Worm (Caenorhabditis elegans) whole organism, L2 larva: ENCODE data around the gene wbp-11.

ENCODE experiments used
- C34F6.9 ChIP-seq: fragments of 150-350 bp; optimal IDR thresholded peaks from 2 replicates; lab custom pipeline; 2014; ENCODE audit warnings: missing biosample characterization, missing genetic modification characterization
- F13H6.1 ChIP-seq: sonication (generic microtip); optimal IDR thresholded peaks from 2 replicates; lab custom pipeline; 2016; ENCODE audit warnings: missing genetic modification characterization, missing compliant biosample characterization
- blmp-1 ChIP-seq: sonication (generic microtip); optimal IDR thresholded peaks from 2 replicates; lab custom pipeline; 2017; ENCODE audit warnings: missing genetic modification characterization, mild to moderate bottlenecking, missing compliant biosample characterization, antibody characterized with exemption, moderate library complexity; ENCODE audit not compliant: insufficient read depth
- ceh-82 ChIP-seq: fragments of 150-350 bp; optimal IDR thresholded peaks from 2 replicates; lab custom pipeline; 2014; ENCODE audit warnings: missing biosample characterization, missing genetic modification characterization
- crh-2 ChIP-seq: sonication (generic microtip); optimal IDR thresholded peaks from 2 replicates; lab custom pipeline; 2017; ENCODE audit warnings: missing biosample characterization, missing genetic modification characterization
- dmd-4 ChIP-seq: sonication (generic microtip); optimal IDR thresholded peaks from 2 replicates; lab custom pipeline; 2017; ENCODE audit warnings: missing biosample characterization, missing genetic modification characterization
- egl-27 ChIP-seq: sonication (generic microtip); optimal IDR thresholded peaks from 3 replicates; lab custom pipeline; 2017; ENCODE audit warnings: missing biosample characterization, missing genetic modification reagents, missing genetic modification characterization
- elt-3 ChIP-seq: sonication (generic microtip); optimal IDR thresholded peaks from 2 replicates; lab custom pipeline; 2017; ENCODE audit warnings: missing biosample characterization, missing genetic modification characterization
- fos-1 ChIP-seq: fragments of 150-350 bp; optimal IDR thresholded peaks from 2 replicates; lab custom pipeline; 2014; ENCODE audit warnings: missing biosample characterization, missing genetic modification characterization
- gmeb-1 ChIP-seq: fragments of 150-350 bp; optimal IDR thresholded peaks from 2 replicates; lab custom pipeline; 2014; ENCODE audit warnings: missing biosample characterization, missing genetic modification characterization
- lin-11 ChIP-seq: fragments of 150-350 bp; sonication (generic microtip); optimal IDR thresholded peaks from 2 replicates; lab custom pipeline; 2014; ENCODE audit warnings: missing biosample characterization, missing genetic modification characterization, inconsistent platforms, mixed read lengths
- lin-13 ChIP-seq: fragments of 150-350 bp; optimal IDR thresholded peaks from 2 replicates; lab custom pipeline; 2014; ENCODE audit warnings: missing biosample characterization, missing genetic modification reagents, missing genetic modification characterization
- lin-39 ChIP-seq: fragments of 150-350 bp; optimal IDR thresholded peaks from 2 replicates; lab custom pipeline; 2014; ENCODE audit warnings: missing biosample characterization, missing genetic modification reagents, missing genetic modification characterization
- lsy-2 ChIP-seq, 2 experiments: fragments of 150-350 bp in 1 of 2; sonication (generic microtip) in 1 of 2; optimal IDR thresholded peaks; 2 replicates each; lab custom pipeline; 2014 to 2017; ENCODE audit warnings: missing biosample characterization in 2 of 2, missing genetic modification characterization in 2 of 2
- mab-5 ChIP-seq: fragments of 150-350 bp; optimal IDR thresholded peaks from 2 replicates; lab custom pipeline; 2014; ENCODE audit warnings: missing biosample characterization, missing genetic modification characterization
- mbf-1 ChIP-seq: sonication (generic microtip); optimal IDR thresholded peaks from 2 replicates; lab custom pipeline; 2017; ENCODE audit warnings: missing biosample characterization, missing genetic modification characterization
- mdl-1 ChIP-seq, 2 experiments: fragments of 150-350 bp in 1 of 2; sonication (generic microtip) in 1 of 2; optimal IDR thresholded peaks; 2 replicates each; lab custom pipeline; 2017; ENCODE audit warnings: missing biosample characterization in 2 of 2, missing genetic modification characterization in 2 of 2
- nhr-10 ChIP-seq: sonication (generic microtip); optimal IDR thresholded peaks from 2 replicates; lab custom pipeline; 2017; ENCODE audit warnings: missing biosample characterization, missing genetic modification characterization
- nhr-12 ChIP-seq: fragments of 150-350 bp; optimal IDR thresholded peaks from 2 replicates; lab custom pipeline; 2014; ENCODE audit warnings: missing biosample characterization, missing genetic modification characterization
- nhr-129 ChIP-seq: fragments of 150-350 bp; optimal IDR thresholded peaks from 2 replicates; lab custom pipeline; 2014; ENCODE audit warnings: missing biosample characterization, missing genetic modification characterization
- nhr-21 ChIP-seq: fragments of 150-350 bp; optimal IDR thresholded peaks from 2 replicates; lab custom pipeline; 2014; ENCODE audit warnings: missing biosample characterization, missing genetic modification characterization
- nhr-23 ChIP-seq: fragments of 150-350 bp; optimal IDR thresholded peaks from 2 replicates; lab custom pipeline; 2014; ENCODE audit warnings: missing biosample characterization, missing genetic modification reagents, missing genetic modification characterization
- nhr-25 ChIP-seq: fragments of 150-350 bp; sonication (generic microtip); optimal IDR thresholded peaks from 3 replicates; lab custom pipeline; 2014; ENCODE audit warnings: missing biosample characterization, missing genetic modification characterization
- sem-4 ChIP-seq: fragments of 150-350 bp; optimal IDR thresholded peaks from 2 replicates; lab custom pipeline; 2014; ENCODE audit warnings: missing biosample characterization, missing genetic modification reagents, missing genetic modification characterization
- skn-1 ChIP-seq: sonication (generic microtip); optimal IDR thresholded peaks from 2 replicates; lab custom pipeline; 2017; ENCODE audit warnings: missing biosample characterization, missing genetic modification characterization
- sma-3 ChIP-seq: sonication (generic microtip); optimal IDR thresholded peaks from 2 replicates; lab custom pipeline; 2016; ENCODE audit warnings: missing genetic modification reagents, missing genetic modification characterization, missing compliant biosample characterization
- sma-9 ChIP-seq, 2 experiments: fragments of 150-350 bp in 1 of 2; sonication (generic microtip) in 1 of 2; optimal IDR thresholded peaks; 2 replicates each; lab custom pipeline; 2014 to 2016; ENCODE audit warnings: missing genetic modification characterization in 2 of 2, mild to moderate bottlenecking in 1 of 2, missing biosample characterization in 1 of 2, missing compliant biosample characterization in 1 of 2, missing genetic modification reagents in 1 of 2, moderate library complexity in 1 of 2
- unc-55 ChIP-seq: fragments of 150-350 bp; sonication (generic microtip); optimal IDR thresholded peaks from 3 replicates; lab custom pipeline; 2014; ENCODE audit warnings: missing biosample characterization, missing genetic modification reagents, missing genetic modification characterization
- ztf-1 ChIP-seq: fragments of 200-800 bp; sonication (Bioruptor generic); conservative IDR thresholded peaks from 2 replicates; pipeline ENCODE4 v1.3.6; 2022; ENCODE audit warnings: missing genetic modification characterization, missing compliant biosample characterization

The wbp-11 gene

DNA sequence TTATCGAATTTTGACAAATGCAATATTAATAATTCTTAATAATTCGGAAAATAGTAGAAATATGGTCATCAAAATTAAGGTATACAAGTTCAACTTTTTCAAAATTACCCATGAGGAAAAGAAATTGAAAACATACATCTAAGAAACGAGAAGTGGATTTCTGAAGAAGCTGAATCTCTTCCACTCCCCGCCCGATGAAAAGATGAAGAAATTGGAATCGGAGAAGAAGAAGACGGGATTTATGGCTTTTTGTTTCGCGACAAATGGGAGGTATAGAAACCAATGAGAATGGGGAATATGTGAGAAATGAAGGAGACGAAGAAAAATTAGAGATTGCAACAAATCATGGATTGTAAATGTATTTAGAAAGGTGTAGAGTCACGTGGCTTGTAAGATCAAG lies 30.3 kb downstream of the wbp-11 start:
- TF ChIP-seq dmd-4 (no peak), skn-1 (tag; lab: Kevin White, UChicago) (no peak), mab-5 (tag; lab: Kevin White, UChicago) (peak; percentile 5), lin-39 (tag; lab: Kevin White, UChicago) (no peak)

DNA sequence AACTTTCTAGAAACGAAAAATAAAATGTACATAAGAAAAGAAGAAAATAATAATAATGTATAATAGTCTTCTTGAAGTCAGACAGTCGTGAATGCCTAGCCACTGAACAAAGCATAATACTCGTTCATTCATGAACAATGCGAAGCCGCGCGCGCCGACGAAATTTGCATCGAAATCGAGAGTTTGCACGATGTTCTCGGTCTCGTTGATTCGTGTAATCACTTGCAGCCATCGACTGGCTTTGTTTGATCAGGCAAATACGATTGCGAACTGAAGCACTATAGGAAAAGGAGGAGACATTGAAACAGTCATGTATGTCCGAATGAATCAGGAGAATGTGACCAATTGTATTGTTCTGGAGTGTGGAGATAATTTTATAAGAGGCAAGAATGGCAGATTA lies 31.0 kb downstream of the wbp-11 start:
- TF ChIP-seq blmp-1 (tag; lab: Kevin White, UChicago) (peak; percentile 50), mdl-1 (tag; optimal IDR thresholded peaks at IDR 0.05; lab: Kevin White, UChicago) (no peak)

ce11 chrII:10204428-10205049 lies 31.8 kb downstream of the wbp-11 start:
- peak in 1 of 2 experiments; percentile 11 for TF ChIP-seq lsy-2 (tag; optimal IDR thresholded peaks at IDR 0.05; lab: Kevin White, UChicago)
- TF ChIP-seq nhr-12 (tag; lab: Kevin White, UChicago) = no peak
- no peak for TF ChIP-seq mdl-1 (tag; optimal IDR thresholded peaks at IDR 0.05; lab: Kevin White, UChicago)
- TF ChIP-seq F13H6.1 = peak; percentile 54
- no peak for TF ChIP-seq lin-39 (tag; lab: Kevin White, UChicago)
- TF ChIP-seq nhr-23 (tag; lab: Kevin White, UChicago) = no peak
- TF ChIP-seq nhr-129 (tag; lab: Kevin White, UChicago) = peak; percentile 74

ce11 chrII:10206425-10206824 lies 33.7 kb downstream of the wbp-11 start, which contains the start of gene T01E8.1:
T01E8.1 (plus strand) TSS chrII:10206725.
- TF ChIP-seq sma-3 (GFP tag; lab: Kevin White, UChicago) (no peak), lin-11 (tag; lab: Kevin White, UChicago) (no peak), skn-1 (tag; lab: Kevin White, UChicago) (no peak), blmp-1 (tag; lab: Kevin White, UChicago) (no peak), mbf-1 (tag; lab: Kevin White, UChicago) (no peak), nhr-21 (tag; lab: Kevin White, UChicago) (no peak), nhr-23 (tag; lab: Kevin White, UChicago) (no peak), ceh-82 (tag; lab: Kevin White, UChicago) (no peak), nhr-10 (tag; lab: Kevin White, UChicago) (no peak), fos-1 (tag; lab: Kevin White, UChicago) (no peak), lin-13 (GFP tag; lab: Kevin White, UChicago) (no peak)

DNA sequence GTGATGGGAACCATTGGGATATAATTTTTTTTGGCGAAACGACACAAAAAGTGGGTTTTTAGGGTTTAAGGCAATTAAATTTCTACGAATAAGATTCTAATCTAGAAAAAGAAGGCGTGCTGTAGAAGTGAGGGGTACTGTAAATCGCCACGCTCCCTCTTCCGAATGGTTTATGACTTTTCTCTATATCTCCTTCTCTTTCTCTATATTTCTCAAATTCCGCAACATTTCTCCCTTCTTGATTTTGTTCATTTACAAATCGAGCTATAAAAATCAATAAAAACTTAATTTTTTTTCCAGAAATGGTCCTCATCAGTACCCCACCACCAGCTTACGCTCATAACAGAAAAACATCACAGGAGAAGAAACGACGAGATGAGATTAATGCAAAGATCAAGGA lies 45.4 kb downstream of the wbp-11 start, which contains the start of gene ref-1:
Gene ref-1 (plus strand): TSS at position 301 of the 400 bp plus-strand sequence.
- no peak for TF ChIP-seq crh-2 (tag; lab: Kevin White, UChicago)
- TF ChIP-seq C34F6.9 (tag; lab: Kevin White, UChicago) = no peak
- TF ChIP-seq unc-55 (GFP tag; lab: Kevin White, UChicago) = no peak
- no peak for TF ChIP-seq mbf-1 (tag; lab: Kevin White, UChicago)
- no peak for TF ChIP-seq ztf-1 (GFP tag; lab: Robert Waterston, UW)
- TF ChIP-seq gmeb-1 (tag; lab: Kevin White, UChicago) = no peak
- no peak for TF ChIP-seq elt-3 (tag; lab: Kevin White, UChicago)
- TF ChIP-seq egl-27 = no peak
- TF ChIP-seq sem-4 = no peak
- TF ChIP-seq F13H6.1 = no peak
- TF ChIP-seq, all 48 proteins: peak for 0

- peak; percentile 29 for TF ChIP-seq sma-9 (GFP tag; optimal IDR thresholded peaks at IDR 0.05; lab: Kevin White, UChicago)
- no peak for TF ChIP-seq sma-9 (tag; optimal IDR thresholded peaks at IDR 0.05; lab: Kevin White, UChicago)
- peak; percentile 48 for TF ChIP-seq nhr-25
- no peak for TF ChIP-seq gmeb-1 (tag; lab: Kevin White, UChicago)
- TF ChIP-seq blmp-1 (tag; lab: Kevin White, UChicago) = peak; percentile 21
- no peak for TF ChIP-seq egl-27
- TF ChIP-seq F13H6.1 = peak; percentile 26
Measured at ce11 chrII:10220631-10221030, 47.9 kb downstream of the wbp-11 start.
